Worm (Caenorhabditis elegans): Measurements from ENCODE around the gene F17C11.6.

F17C11.6 gene

ce11 chrV:11000650-11001049 is 45.7 kb downstream of the F17C11.6 start, which contains the start of gene isy-1 (continued):
- TF ChIP-seq lin-39 (tag; optimal IDR thresholded peaks at IDR 0.05) (no peak), ceh-63 (GFP tag; optimal IDR thresholded peaks at IDR 0.05) (no peak), nhr-85 (tag) (peak; percentile 65), elt-2 (tag; optimal IDR thresholded peaks at IDR 0.05) (no peak), unc-62 (GFP tag; optimal IDR thresholded peaks at IDR 0.05) (no peak), hlh-17 (GFP tag; optimal IDR thresholded peaks at IDR 0.05; ENCODE audit: borderline replicate concordance) (no peak), fkh-10 (GFP tag; optimal IDR thresholded peaks at IDR 0.05) (peak; percentile 26), irx-1 (tag; optimal IDR thresholded peaks at IDR 0.05) (peak; percentile 29), mep-1 (tag; optimal IDR thresholded peaks at IDR 0.05) (peak; percentile 90), fkh-4 (tag; optimal IDR thresholded peaks at IDR 0.05; ENCODE audit: borderline replicate concordance) (no peak), nhr-77 (tag; optimal IDR thresholded peaks at IDR 0.05) (peak; percentile 33), mab-9 (GFP tag; IDR thresholded peaks at IDR 0.05) (no peak), ceh-88 (GFP tag; IDR thresholded peaks at IDR 0.05) (no peak), nhr-20 (tag; optimal IDR thresholded peaks at IDR 0.05) (peak; percentile 74)

- TF ChIP-seq sup-37 (GFP tag; optimal IDR thresholded peaks at IDR 0.05) (no peak), nhr-20 (tag; optimal IDR thresholded peaks at IDR 0.05) (no peak), nhr-19 (GFP tag; conservative IDR thresholded peaks at IDR 0.05) (no peak), lsy-2 (tag; optimal IDR thresholded peaks at IDR 0.05) (no peak), tlp-1 (tag; optimal IDR thresholded peaks at IDR 0.05) (no peak), irx-1 (tag; optimal IDR thresholded peaks at IDR 0.05) (no peak), unc-130 (tag; optimal IDR thresholded peaks at IDR 0.05) (no peak)
Observed at ce11 chrV:11002434-11002833, 47.5 kb downstream of the F17C11.6 start, which contains the start of gene F53B7.4. F53B7.4 (minus strand) TSS chrV:11002534.

- TF ChIP-seq unc-86 (tag; optimal IDR thresholded peaks at IDR 0.05) (no peak), nhr-47 (tag; optimal IDR thresholded peaks at IDR 0.05) (peak; percentile 12), hlh-17 (GFP tag; optimal IDR thresholded peaks at IDR 0.05; ENCODE audit: borderline replicate concordance) (no peak), dsc-1 (tag; optimal IDR thresholded peaks at IDR 0.05) (peak; percentile 92), alr-1 (tag; optimal IDR thresholded peaks at IDR 0.05; ENCODE audit: borderline replicate concordance) (no peak), swsn-7 (tag; optimal IDR thresholded peaks at IDR 0.05) (no peak), ceh-82 (tag; optimal IDR thresholded peaks at IDR 0.05) (no peak)
Observed at ce11 chrV:11004094-11004493, 49.2 kb downstream of the F17C11.6 start.

Measured in whole organism, L1 larva.